Fruit fly (Drosophila melanogaster) whole organism, embryonic: ENCODE data around the gene Pgls.

Experiments used
- CG10366 ChIP-seq: fragments of 200-800 bp; sonication (Bioruptor generic); IDR thresholded peaks from 2 replicates; pipeline ENCODE4 v1.3.6; 2022; ENCODE audit warnings: missing biosample characterization, missing genetic modification characterization
- CG10979 ChIP-seq: fragments of 200-800 bp; sonication (Bioruptor generic); optimal IDR thresholded peaks from 2 replicates; lab custom pipeline; 2018; ENCODE audit warnings: missing biosample characterization, mild to moderate bottlenecking, missing genetic modification characterization, moderate library complexity
- CG12391 ChIP-seq: fragments of 200-800 bp; sonication (Bioruptor generic); optimal IDR thresholded peaks from 3 replicates; lab custom pipeline; 2018; ENCODE audit warnings: missing biosample characterization, mild to moderate bottlenecking, missing genetic modification characterization, moderate library complexity
- CG12769 ChIP-seq: fragments of 200-800 bp; sonication (Bioruptor generic); optimal IDR thresholded peaks from 2 replicates; lab custom pipeline; 2019; ENCODE audit warnings: missing biosample characterization, mild to moderate bottlenecking, missing genetic modification characterization, moderate library complexity
- CG14710 ChIP-seq: fragments of 200-800 bp; sonication (Bioruptor generic); optimal IDR thresholded peaks from 3 replicates; lab custom pipeline; 2019; ENCODE audit warnings: missing biosample characterization, mild to moderate bottlenecking, missing genetic modification characterization, moderate library complexity
- CG15601 ChIP-seq: fragments of 200-800 bp; sonication (Bioruptor generic); optimal IDR thresholded peaks from 3 replicates; lab custom pipeline; 2019; ENCODE audit warnings: missing biosample characterization, mild to moderate bottlenecking, missing genetic modification characterization, moderate library complexity
- CG17328 ChIP-seq: fragments of 200-800 bp; sonication (Bioruptor generic); IDR thresholded peaks from 2 replicates; pipeline ENCODE4 v1.3.6; 2022; ENCODE audit warnings: missing biosample characterization, missing genetic modification characterization
- CG17912 ChIP-seq: fragments of 200-800 bp; sonication (Bioruptor generic); optimal IDR thresholded peaks from 2 replicates; lab custom pipeline; 2018; ENCODE audit warnings: missing biosample characterization, mild to moderate bottlenecking, missing genetic modification characterization
- CG1792 ChIP-seq: fragments of 200-800 bp; sonication (Bioruptor generic); optimal IDR thresholded peaks from 2 replicates; lab custom pipeline; 2016; ENCODE audit warnings: missing biosample characterization, missing genetic modification characterization
- CG18262 ChIP-seq: fragments of 200-800 bp; optimal IDR thresholded peaks from 3 replicates; lab custom pipeline; 2019; ENCODE audit warnings: missing biosample characterization, mild to moderate bottlenecking, missing genetic modification characterization, moderate library complexity
- CG18599 ChIP-seq: fragments of 200-800 bp; sonication (Bioruptor generic); optimal IDR thresholded peaks from 3 replicates; lab custom pipeline; 2017; ENCODE audit warnings: missing biosample characterization, missing genetic modification characterization, mild to moderate bottlenecking, moderate library complexity, missing genetic modification reagents
- CG18764 ChIP-seq: fragments of 200-800 bp; sonication (Bioruptor generic); optimal IDR thresholded peaks from 3 replicates; lab custom pipeline; 2016; ENCODE audit warnings: missing biosample characterization, missing genetic modification characterization
- CG3065 ChIP-seq: fragments of 200-800 bp; sonication (Bioruptor generic); optimal IDR thresholded peaks from 2 replicates; lab custom pipeline; 2016; ENCODE audit warnings: missing biosample characterization, missing genetic modification characterization
- CG31224 ChIP-seq: fragments of 200-800 bp; sonication (Bioruptor generic); IDR thresholded peaks from 2 replicates; pipeline ENCODE4 v1.3.6; 2022; ENCODE audit warnings: missing biosample characterization, missing genetic modification characterization
- CG31388 ChIP-seq: fragments of 200-800 bp; sonication (Bioruptor generic); optimal IDR thresholded peaks from 2 replicates; lab custom pipeline; 2016; ENCODE audit warnings: missing biosample characterization, missing genetic modification characterization
- CG31441 ChIP-seq: fragments of 200-800 bp; sonication (Bioruptor generic); IDR thresholded peaks from 2 replicates; pipeline ENCODE4 v1.3.6; 2022; ENCODE audit warnings: missing biosample characterization, missing genetic modification characterization
- CG3407 ChIP-seq: fragments of 200-800 bp; sonication (Bioruptor generic); optimal IDR thresholded peaks from 2 replicates; lab custom pipeline; 2018; ENCODE audit warnings: missing biosample characterization, mild to moderate bottlenecking, missing genetic modification characterization
- CG4282 ChIP-seq: fragments of 200-800 bp; sonication (Bioruptor generic); optimal IDR thresholded peaks from 2 replicates; lab custom pipeline; 2016; ENCODE audit warnings: missing biosample characterization, missing genetic modification characterization
- CG4820 ChIP-seq: fragments of 200-800 bp; sonication (Bioruptor generic); optimal IDR thresholded peaks from 3 replicates; lab custom pipeline; 2016; ENCODE audit warnings: missing biosample characterization, missing genetic modification characterization
- CG6813 ChIP-seq: fragments of 200-800 bp; sonication (Bioruptor generic); optimal IDR thresholded peaks from 2 replicates; lab custom pipeline; 2017; ENCODE audit warnings: missing biosample characterization, missing genetic modification characterization, mild to moderate bottlenecking, moderate library complexity, missing genetic modification reagents
- CG7786 ChIP-seq: fragments of 200-800 bp; sonication (Bioruptor generic); optimal IDR thresholded peaks from 2 replicates; lab custom pipeline; 2016; ENCODE audit warnings: missing biosample characterization, missing genetic modification characterization
- CG7839 ChIP-seq: fragments of 200-800 bp; sonication (Bioruptor generic); optimal IDR thresholded peaks from 3 replicates; lab custom pipeline; 2018; ENCODE audit warnings: missing biosample characterization, mild to moderate bottlenecking, missing genetic modification characterization, moderate library complexity
- CoRest ChIP-seq: fragments of 200-800 bp; sonication (Bioruptor generic); optimal IDR thresholded peaks from 3 replicates; lab custom pipeline; 2018; ENCODE audit warnings: missing biosample characterization, mild to moderate bottlenecking, missing genetic modification characterization, moderate library complexity
- HHEX ChIP-seq: fragments of 200-800 bp; sonication (Bioruptor generic); optimal IDR thresholded peaks from 3 replicates; lab custom pipeline; 2017; ENCODE audit warnings: missing biosample characterization, mild to moderate bottlenecking, missing genetic modification characterization, missing genetic modification reagents
- Hr78 ChIP-seq, 2 experiments: fragments of 200-800 bp in 1 of 2; fragments of >200 bp in 1 of 2; sonication (Bioruptor generic) in 1 of 2; optimal IDR thresholded peaks; 2 replicates each; lab custom pipeline; 2017 to 2019; ENCODE audit warnings: missing biosample characterization in 2 of 2, missing genetic modification characterization in 2 of 2, mild to moderate bottlenecking in 1 of 2, moderate library complexity in 1 of 2
- Med ChIP-seq: fragments of 200-800 bp; sonication (Bioruptor generic); peaks from one replicate; lab custom pipeline; 2016; ENCODE audit warnings: missing biosample characterization, missing genetic modification characterization, mild to moderate bottlenecking, inconsistent platforms, moderate library complexity
- Spps ChIP-seq: fragments of 200-800 bp; sonication (Bioruptor generic); optimal IDR thresholded peaks from 2 replicates; lab custom pipeline; 2018; ENCODE audit warnings: missing biosample characterization, mild to moderate bottlenecking, missing genetic modification characterization
- Trl ChIP-seq, 3 experiments: fragments of >200 bp in 2 of 3; fragments of 200-800 bp in 1 of 3; sonication (Bioruptor generic) in 1 of 3; optimal IDR thresholded peaks; 2 replicates in 1 of 3; 3 replicates in 2 of 3; lab custom pipeline; 2016 to 2017; ENCODE audit warnings: missing biosample characterization in 1 of 3, missing genetic modification characterization in 1 of 3
- bcd ChIP-seq: fragments of 200-800 bp; sonication (Bioruptor generic); optimal IDR thresholded peaks from 2 replicates; lab custom pipeline; 2017; ENCODE audit warnings: missing biosample characterization, mild to moderate bottlenecking, missing genetic modification characterization
- bowl ChIP-seq: fragments of 200-800 bp; sonication (Bioruptor generic); IDR thresholded peaks from 2 replicates; pipeline ENCODE4 v1.3.6; 2022; ENCODE audit warnings: missing biosample characterization, missing genetic modification characterization
- ci ChIP-seq: fragments of 200-800 bp; sonication (Bioruptor generic); IDR thresholded peaks from 3 replicates; pipeline ENCODE4 v1.3.6; 2022; ENCODE audit warnings: missing biosample characterization, missing genetic modification characterization
- da ChIP-seq: fragments of 200-800 bp; sonication (Bioruptor generic); optimal IDR thresholded peaks from 2 replicates; lab custom pipeline; 2016; ENCODE audit warnings: missing biosample characterization, missing genetic modification characterization
- dan ChIP-seq: fragments of 200-800 bp; sonication (Bioruptor generic); IDR thresholded peaks from 2 replicates; pipeline ENCODE4 v1.3.6; 2022; ENCODE audit warnings: missing biosample characterization, missing genetic modification characterization
- gfzf ChIP-seq: fragments of 200-800 bp; sonication (Bioruptor generic); optimal IDR thresholded peaks from 2 replicates; lab custom pipeline; 2016; ENCODE audit warnings: missing biosample characterization, mild to moderate bottlenecking, missing genetic modification characterization, moderate library complexity
- grn ChIP-seq: fragments of 200-800 bp; sonication (Bioruptor generic); optimal IDR thresholded peaks from 3 replicates; lab custom pipeline; 2017; ENCODE audit warnings: missing biosample characterization, missing genetic modification characterization
- gro ChIP-seq: fragments of 200-800 bp; sonication (Bioruptor generic); optimal IDR thresholded peaks from 2 replicates; lab custom pipeline; 2016; ENCODE audit warnings: missing biosample characterization, missing genetic modification characterization
- gsb ChIP-seq: fragments of 200-800 bp; sonication (Bioruptor generic); IDR thresholded peaks from 2 replicates; pipeline ENCODE4 v1.3.6; 2022; ENCODE audit warnings: missing biosample characterization, missing genetic modification characterization
- gsb-n ChIP-seq: fragments of 200-800 bp; sonication (Bioruptor generic); optimal IDR thresholded peaks from 3 replicates; lab custom pipeline; 2018; ENCODE audit warnings: missing biosample characterization, mild to moderate bottlenecking, missing genetic modification characterization
- ham ChIP-seq: fragments of 200-800 bp; sonication (Bioruptor generic); IDR thresholded peaks from 2 replicates; pipeline ENCODE4 v1.3.6; 2022; ENCODE audit warnings: missing biosample characterization, missing genetic modification characterization
- oc ChIP-seq: fragments of 200-800 bp; sonication (Bioruptor generic); optimal IDR thresholded peaks from 2 replicates; lab custom pipeline; 2018; ENCODE audit warnings: missing biosample characterization, mild to moderate bottlenecking, missing genetic modification characterization, moderate library complexity
- pita ChIP-seq: fragments of 200-800 bp; sonication (Bioruptor generic); optimal IDR thresholded peaks from 2 replicates; lab custom pipeline; 2017; ENCODE audit warnings: missing biosample characterization, mild to moderate bottlenecking, missing genetic modification characterization
- prd ChIP-seq, 3 experiments: fragments of >200 bp in 2 of 3; fragments of 200-800 bp in 1 of 3; sonication (Bioruptor generic) in 1 of 3; optimal IDR thresholded peaks in 2 of 3; IDR thresholded peaks in 1 of 3; 2 replicates in 2 of 3; 3 replicates in 1 of 3; pipeline versions ENCODE4 v1.3.6 to Lab custom; 2017 to 2022; ENCODE audit warnings: missing biosample characterization in 1 of 3, missing genetic modification characterization in 1 of 3
- sc ChIP-seq, 3 experiments: fragments of >200 bp in 2 of 3; fragments of 200-800 bp in 1 of 3; sonication (Bioruptor generic) in 1 of 3; optimal IDR thresholded peaks; 2 replicates in 2 of 3; 3 replicates in 1 of 3; lab custom pipeline; 2017; ENCODE audit warnings: mild to moderate bottlenecking in 1 of 3, missing biosample characterization in 1 of 3, missing genetic modification characterization in 1 of 3, missing genetic modification reagents in 1 of 3
- sens-2 ChIP-seq: fragments of 200-800 bp; sonication (Bioruptor generic); IDR thresholded peaks from 2 replicates; pipeline ENCODE4 v1.3.6; 2022; ENCODE audit warnings: missing biosample characterization, missing genetic modification characterization
- sug ChIP-seq: fragments of 200-800 bp; optimal IDR thresholded peaks from 2 replicates; lab custom pipeline; 2019; ENCODE audit warnings: missing biosample characterization, mild to moderate bottlenecking, missing genetic modification characterization, moderate library complexity
- trh ChIP-seq: fragments of 200-800 bp; sonication (Bioruptor generic); optimal IDR thresholded peaks from 2 replicates; lab custom pipeline; 2016; ENCODE audit warnings: missing biosample characterization, missing genetic modification characterization
- wor ChIP-seq: fragments of 200-800 bp; sonication (Bioruptor generic); IDR thresholded peaks from 2 replicates; pipeline ENCODE4 v1.3.6; 2022; ENCODE audit warnings: missing biosample characterization, missing genetic modification characterization

Gene Pgls

dm6 chrX:10825349-10826129 lies 21.7 kb upstream of the Pgls start (continued):
- TF ChIP-seq CG4820 (GFP tag; lab: Kevin White, UChicago) = peak; percentile 39
- no peak for TF ChIP-seq prd (optimal IDR thresholded peaks at IDR 0.05; lab: Kevin White, UChicago)
- TF ChIP-seq prd (GFP tag; IDR thresholded peaks at IDR 0.05; lab: Robert Waterston, UW) = peak; percentile 61; the same call in 2 of the 3 replicates
- peak; percentile 28 for TF ChIP-seq oc (tag; lab: Kevin White, UChicago)
- TF ChIP-seq CG31441 (GFP tag; lab: Robert Waterston, UW) = peak; percentile 64
- TF ChIP-seq CG17328 (GFP tag; lab: Robert Waterston, UW) = peak; percentile 57; the same call in 1 of the 2 replicates
- TF ChIP-seq CG10979 (tag; lab: Kevin White, UChicago) = peak; percentile 74
- no peak for TF ChIP-seq CG6813
- TF ChIP-seq CG18599 (GFP tag; lab: Kevin White, UChicago) = peak; percentile 55
- no peak for TF ChIP-seq CG31388
- TF ChIP-seq Trl (optimal IDR thresholded peaks at IDR 0.05; lab: Kevin White, UChicago) = no peak
- peak; percentile 2 for TF ChIP-seq Trl (GFP tag; optimal IDR thresholded peaks at IDR 0.05; lab: Kevin White, UChicago)
- peak; percentile 4 for TF ChIP-seq CG15601 (tag; lab: Kevin White, UChicago)
- peak; percentile 56 for TF ChIP-seq CG12391 (tag; lab: Kevin White, UChicago)
- no peak for TF ChIP-seq CG3065 (GFP tag; lab: Kevin White, UChicago)
- TF ChIP-seq CG4282 (GFP tag; lab: Kevin White, UChicago) = no peak
- TF ChIP-seq dan = no peak
- no peak for TF ChIP-seq HHEX (GFP tag; lab: Kevin White, UChicago)
- TF ChIP-seq gfzf (GFP tag; lab: Kevin White, UChicago) = no peak
- no peak for TF ChIP-seq CG1792 (GFP tag; lab: Kevin White, UChicago)
- no peak for TF ChIP-seq bowl (GFP tag; lab: Robert Waterston, UW)
- no peak for TF ChIP-seq trh
- peak; percentile 71 for TF ChIP-seq CG18262
- TF ChIP-seq CG7786 = peak; percentile 10
- peak; percentile 23; the same call in 1 of the 2 replicates for TF ChIP-seq CG10366 (GFP tag; lab: Robert Waterston, UW)
- peak; percentile 3 for TF ChIP-seq CG12769 (tag; lab: Kevin White, UChicago)
- TF ChIP-seq bcd = peak; percentile 12
- TF ChIP-seq CG14710 (tag; lab: Kevin White, UChicago) = peak; percentile 36
- TF ChIP-seq sens-2 (GFP tag; lab: Robert Waterston, UW) = no peak
- TF ChIP-seq da (GFP tag; lab: Kevin White, UChicago) = no peak
- TF ChIP-seq wor (GFP tag; lab: Robert Waterston, UW) = no peak; the same call in 1 of the 2 replicates
- peak; percentile 12 for TF ChIP-seq CG18764 (GFP tag; lab: Kevin White, UChicago)
- TF ChIP-seq pita (GFP tag; lab: Kevin White, UChicago) = no peak
- TF ChIP-seq ham (GFP tag; lab: Robert Waterston, UW) = no peak
- peak; percentile 76 for TF ChIP-seq gsb-n (tag; lab: Kevin White, UChicago)
- peak; percentile 62; the same call in 1 of the 3 replicates for TF ChIP-seq ci (GFP tag; lab: Robert Waterston, UW)
- no peak for TF ChIP-seq CG17912 (GFP tag; lab: Kevin White, UChicago)
- TF ChIP-seq Med (GFP tag; lab: Kevin White, UChicago) = peak; percentile 78
- TF ChIP-seq sc (optimal IDR thresholded peaks at IDR 0.05; lab: Kevin White, UChicago) = no peak
- peak; percentile 2 for TF ChIP-seq sc (GFP tag; optimal IDR thresholded peaks at IDR 0.05; lab: Kevin White, UChicago)
- 0 out of 2 replicates have a peak, but pooled peaks have one; percentile 0 for TF ChIP-seq CG31224
- no peak for TF ChIP-seq Hr78 (GFP tag; optimal IDR thresholded peaks at IDR 0.05; lab: Kevin White, UChicago)
- peak; percentile 12 for TF ChIP-seq Spps (tag; lab: Kevin White, UChicago)
- peak; percentile 64 for TF ChIP-seq CG7839 (tag; lab: Kevin White, UChicago)
- TF ChIP-seq CG3407 (GFP tag; lab: Kevin White, UChicago) = no peak
- no peak for TF ChIP-seq gro (GFP tag; lab: Kevin White, UChicago)
- TF ChIP-seq sug (tag; lab: Kevin White, UChicago) = no peak
- no peak for TF ChIP-seq gsb (GFP tag; lab: Robert Waterston, UW)
- TF ChIP-seq CoRest (tag; lab: Kevin White, UChicago) = peak; percentile 45
- TF ChIP-seq grn = no peak
